Fruit fly (Drosophila melanogaster) whole organism, embryonic: ENCODE measurements around the gene CG31797.
A peak's percentile ranks its signal among the peaks of the same experiment; 100 is the strongest.

Experiments
- Ada2b ChIP-seq: fragments of 200-800 bp; sonication (Bioruptor generic); IDR thresholded peaks from 2 replicates; pipeline ENCODE4 v1.3.6; 2022; ENCODE audit warnings: missing biosample characterization, missing genetic modification characterization
- Atf3 ChIP-seq: fragments of 200-800 bp; sonication (Bioruptor generic); optimal IDR thresholded peaks from 3 replicates; lab custom pipeline; 2016; ENCODE audit warnings: missing biosample characterization, missing genetic modification characterization
- CG10274 ChIP-seq: fragments of 200-800 bp; sonication (Bioruptor generic); optimal IDR thresholded peaks from 3 replicates; lab custom pipeline; 2017; ENCODE audit warnings: missing biosample characterization, mild to moderate bottlenecking, missing genetic modification characterization
- CG11398 ChIP-seq: fragments of 200-800 bp; sonication (Bioruptor generic); optimal IDR thresholded peaks from 2 replicates; lab custom pipeline; 2016; ENCODE audit warnings: missing biosample characterization, missing genetic modification characterization
- CG12942 ChIP-seq: fragments of 200-800 bp; sonication (Bioruptor generic); optimal IDR thresholded peaks from 3 replicates; lab custom pipeline; 2016; ENCODE audit warnings: missing biosample characterization, missing genetic modification characterization
- CG1603 ChIP-seq: fragments of 200-800 bp; sonication (Bioruptor generic); optimal IDR thresholded peaks from 2 replicates; lab custom pipeline; 2019; ENCODE audit warnings: missing biosample characterization, mild to moderate bottlenecking, missing genetic modification characterization, moderate library complexity
- CG18476 ChIP-seq: fragments of 200-800 bp; sonication (Bioruptor generic); optimal IDR thresholded peaks from 2 replicates; lab custom pipeline; 2016; ENCODE audit warnings: missing biosample characterization, mild to moderate bottlenecking, missing genetic modification characterization
- CG18619 ChIP-seq: fragments of 200-800 bp; sonication (Bioruptor generic); optimal IDR thresholded peaks from 3 replicates; lab custom pipeline; 2017; ENCODE audit warnings: missing biosample characterization, mild to moderate bottlenecking, missing genetic modification characterization
- CG2120 ChIP-seq: fragments of 200-800 bp; sonication (Bioruptor generic); optimal IDR thresholded peaks from 3 replicates; lab custom pipeline; 2016; ENCODE audit warnings: missing biosample characterization, missing genetic modification characterization
- CG32532 ChIP-seq: fragments of 200-800 bp; sonication (Bioruptor generic); IDR thresholded peaks from 2 replicates; pipeline ENCODE4 v1.3.6; 2022; ENCODE audit warnings: missing biosample characterization, missing genetic modification characterization
- CG33557 ChIP-seq: fragments of 200-800 bp; sonication (Bioruptor generic); optimal IDR thresholded peaks from 2 replicates; lab custom pipeline; 2019; ENCODE audit warnings: missing biosample characterization, mild to moderate bottlenecking, missing genetic modification characterization, moderate library complexity
- CG34224 ChIP-seq: fragments of 200-800 bp; sonication (Bioruptor generic); IDR thresholded peaks from 3 replicates; pipeline ENCODE4 v1.3.6; 2022; ENCODE audit warnings: missing biosample characterization, missing genetic modification characterization; ENCODE audit not compliant: partially characterized antibody
- CG4404 ChIP-seq: fragments of 200-800 bp; sonication (Bioruptor generic); IDR thresholded peaks from 2 replicates; pipeline ENCODE4 v1.3.6; 2022; ENCODE audit warnings: missing biosample characterization, missing genetic modification characterization
- CG6254 ChIP-seq: fragments of 200-800 bp; sonication (Bioruptor generic); optimal IDR thresholded peaks from 3 replicates; lab custom pipeline; 2017; ENCODE audit warnings: mild to moderate bottlenecking, missing biosample characterization, missing genetic modification reagents, missing genetic modification characterization
- CoRest ChIP-seq: fragments of 200-800 bp; sonication (Bioruptor generic); optimal IDR thresholded peaks from 3 replicates; lab custom pipeline; 2018; ENCODE audit warnings: missing biosample characterization, mild to moderate bottlenecking, missing genetic modification characterization, moderate library complexity
- Deaf1 ChIP-seq: fragments of 200-800 bp; optimal IDR thresholded peaks from 3 replicates; lab custom pipeline; 2019; ENCODE audit warnings: missing biosample characterization, mild to moderate bottlenecking, missing genetic modification characterization, moderate library complexity
- Dek ChIP-seq: fragments of 200-800 bp; sonication (Bioruptor generic); optimal IDR thresholded peaks from 3 replicates; lab custom pipeline; 2019; ENCODE audit warnings: missing biosample characterization, mild to moderate bottlenecking, missing genetic modification characterization, moderate library complexity
- Dip3 ChIP-seq: fragments of 200-800 bp; sonication (Bioruptor generic); optimal IDR thresholded peaks from 3 replicates; lab custom pipeline; 2016; ENCODE audit warnings: missing biosample characterization, missing genetic modification characterization
- E2f2 ChIP-seq: fragments of 200-800 bp; sonication (Bioruptor generic); IDR thresholded peaks from 2 replicates; pipeline ENCODE4 v1.3.6; 2022; ENCODE audit warnings: missing biosample characterization, missing genetic modification characterization
- Elba2 ChIP-seq: fragments of 200-800 bp; sonication (Bioruptor generic); optimal IDR thresholded peaks from 3 replicates; lab custom pipeline; 2016; ENCODE audit warnings: missing biosample characterization, missing genetic modification characterization
- Ets65A ChIP-seq: fragments of 200-800 bp; sonication (Bioruptor generic); peaks from one replicate; lab custom pipeline; 2016; ENCODE audit warnings: missing biosample characterization, missing genetic modification characterization
- Hey ChIP-seq: fragments of 200-800 bp; sonication (Bioruptor generic); optimal IDR thresholded peaks from 3 replicates; lab custom pipeline; 2018; ENCODE audit warnings: missing biosample characterization, mild to moderate bottlenecking, missing genetic modification characterization
- Hmr ChIP-seq: fragments of 200-800 bp; sonication (Bioruptor generic); optimal IDR thresholded peaks from 3 replicates; lab custom pipeline; 2017; ENCODE audit warnings: mild to moderate bottlenecking, missing biosample characterization, missing genetic modification reagents, missing genetic modification characterization
- Jarid2 ChIP-seq: fragments of 200-800 bp; sonication (Bioruptor generic); optimal IDR thresholded peaks from 3 replicates; lab custom pipeline; 2017; ENCODE audit warnings: mild to moderate bottlenecking, missing biosample characterization, missing genetic modification reagents, missing genetic modification characterization
- Lim3 ChIP-seq: fragments of 200-800 bp; sonication (Bioruptor generic); IDR thresholded peaks from 2 replicates; pipeline ENCODE4 v1.3.6; 2022; ENCODE audit warnings: missing biosample characterization, missing genetic modification characterization
- Lpt ChIP-seq: fragments of >200 bp; optimal IDR thresholded peaks from 2 replicates; lab custom pipeline; 2018; ENCODE audit warnings: missing biosample characterization, missing genetic modification characterization
- Med ChIP-seq: fragments of 200-800 bp; sonication (Bioruptor generic); peaks from one replicate; lab custom pipeline; 2016; ENCODE audit warnings: missing biosample characterization, missing genetic modification characterization, mild to moderate bottlenecking, inconsistent platforms, moderate library complexity
- Opbp ChIP-seq: fragments of 200-800 bp; sonication (Bioruptor generic); IDR thresholded peaks from 3 replicates; pipeline ENCODE4 v1.3.6; 2022; ENCODE audit warnings: missing biosample characterization, missing genetic modification characterization; ENCODE audit not compliant: partially characterized antibody
- Poxn ChIP-seq: fragments of 200-800 bp; sonication (Bioruptor generic); IDR thresholded peaks from 2 replicates; pipeline ENCODE4 v1.3.6; 2022; ENCODE audit warnings: missing biosample characterization, missing genetic modification characterization
- Stat92E ChIP-seq, 3 experiments: fragments of >200 bp in 2 of 3; fragments of 200-800 bp in 1 of 3; sonication (Bioruptor generic) in 1 of 3; optimal IDR thresholded peaks; 2 replicates each; lab custom pipeline; 2017 to 2019; ENCODE audit warnings: missing biosample characterization in 3 of 3, missing genetic modification characterization in 3 of 3, mild to moderate bottlenecking in 1 of 3, moderate library complexity in 1 of 3
- Taf1 ChIP-seq: fragments of 200-800 bp; sonication (Bioruptor generic); IDR thresholded peaks from 2 replicates; pipeline ENCODE4 v1.3.6; 2022; ENCODE audit warnings: missing biosample characterization, missing genetic modification characterization
- ab ChIP-seq: fragments of 200-800 bp; sonication (Bioruptor generic); optimal IDR thresholded peaks from 2 replicates; lab custom pipeline; 2016; ENCODE audit warnings: missing biosample characterization, missing genetic modification characterization
- ash1 ChIP-seq: fragments of 200-800 bp; sonication (Bioruptor generic); optimal IDR thresholded peaks from 2 replicates; lab custom pipeline; 2018; ENCODE audit warnings: missing biosample characterization, mild to moderate bottlenecking, missing genetic modification characterization
- crp ChIP-seq, 2 experiments: fragments of 200-800 bp; sonication (Bioruptor generic); optimal IDR thresholded peaks; 2 replicates in 1 of 2; 3 replicates in 1 of 2; lab custom pipeline; 2017; ENCODE audit warnings: missing biosample characterization in 2 of 2, missing genetic modification characterization in 2 of 2, mild to moderate bottlenecking in 1 of 2, moderate library complexity in 1 of 2
- da ChIP-seq: fragments of 200-800 bp; sonication (Bioruptor generic); optimal IDR thresholded peaks from 2 replicates; lab custom pipeline; 2016; ENCODE audit warnings: missing biosample characterization, missing genetic modification characterization
- disco-r ChIP-seq: fragments of 200-800 bp; sonication (Bioruptor generic); optimal IDR thresholded peaks from 2 replicates; lab custom pipeline; 2016; ENCODE audit warnings: missing biosample characterization, missing genetic modification characterization
- en ChIP-seq: fragments of 200-800 bp; sonication (Bioruptor generic); optimal IDR thresholded peaks from 2 replicates; lab custom pipeline; 2016; ENCODE audit warnings: missing biosample characterization, missing genetic modification characterization
- gcm ChIP-seq: fragments of 200-800 bp; sonication (Bioruptor generic); optimal IDR thresholded peaks from 2 replicates; lab custom pipeline; 2019; ENCODE audit warnings: missing biosample characterization, mild to moderate bottlenecking, missing genetic modification characterization, moderate library complexity
- hth ChIP-seq: fragments of >200 bp; optimal IDR thresholded peaks from 2 replicates; lab custom pipeline; 2017; ENCODE audit warnings: inconsistent platforms
- lmd ChIP-seq: fragments of 200-800 bp; sonication (Bioruptor generic); IDR thresholded peaks from 2 replicates; pipeline ENCODE4 v1.3.6; 2022; ENCODE audit warnings: missing biosample characterization, missing genetic modification characterization
- mld ChIP-seq: fragments of 200-800 bp; sonication (Bioruptor generic); IDR thresholded peaks from 3 replicates; pipeline ENCODE4 v1.3.6; 2022; ENCODE audit warnings: missing biosample characterization, missing genetic modification characterization; ENCODE audit not compliant: partially characterized antibody
- schlank ChIP-seq: fragments of 200-800 bp; sonication (Bioruptor generic); optimal IDR thresholded peaks from 2 replicates; lab custom pipeline; 2018; ENCODE audit warnings: missing biosample characterization, mild to moderate bottlenecking, missing genetic modification characterization
- slp2 ChIP-seq: fragments of 200-800 bp; sonication (Bioruptor generic); optimal IDR thresholded peaks from 2 replicates; lab custom pipeline; 2016; ENCODE audit warnings: missing biosample characterization, missing genetic modification characterization
- sob ChIP-seq: fragments of 200-800 bp; sonication (Bioruptor generic); IDR thresholded peaks from 2 replicates; pipeline ENCODE4 v1.3.6; 2022; ENCODE audit warnings: missing biosample characterization, missing genetic modification characterization
- trh ChIP-seq: fragments of 200-800 bp; sonication (Bioruptor generic); optimal IDR thresholded peaks from 2 replicates; lab custom pipeline; 2016; ENCODE audit warnings: missing biosample characterization, missing genetic modification characterization
- unpg ChIP-seq: fragments of 200-800 bp; sonication (Bioruptor generic); optimal IDR thresholded peaks from 3 replicates; lab custom pipeline; 2018; ENCODE audit warnings: missing biosample characterization, mild to moderate bottlenecking, missing genetic modification characterization, moderate library complexity
- wor ChIP-seq: fragments of 200-800 bp; sonication (Bioruptor generic); IDR thresholded peaks from 2 replicates; pipeline ENCODE4 v1.3.6; 2022; ENCODE audit warnings: missing biosample characterization, missing genetic modification characterization
- zen2 ChIP-seq: fragments of 200-800 bp; sonication (Bioruptor generic); IDR thresholded peaks from 3 replicates; pipeline ENCODE4 v1.3.6; 2022; ENCODE audit warnings: missing biosample characterization, missing genetic modification characterization; ENCODE audit not compliant: partially characterized antibody
- zf30C ChIP-seq: fragments of 200-800 bp; sonication (Bioruptor generic); optimal IDR thresholded peaks from 3 replicates; lab custom pipeline; 2018; ENCODE audit warnings: missing biosample characterization, mild to moderate bottlenecking, missing genetic modification characterization

Gene CG31797

dm6 chr2L:19225984-19226914 lies 35.8 kb downstream of the CG31797 start (continued):
- TF ChIP-seq sob (GFP tag; lab: Robert Waterston, UW), result peak; percentile 62; the same call in 1 of the 2 replicates
- TF ChIP-seq Lim3, result no peak
- peak; percentile 45 for TF ChIP-seq CG11398
- peak; percentile 61 for TF ChIP-seq Atf3 (GFP tag; lab: Kevin White, UChicago)
- TF ChIP-seq Opbp (GFP tag; lab: Robert Waterston, UW), result no peak
- TF ChIP-seq lmd, result peak; percentile 82
- peak; percentile 93 for TF ChIP-seq Med (GFP tag; lab: Kevin White, UChicago)
- TF ChIP-seq Taf1 (GFP tag; lab: Robert Waterston, UW), result no peak
- peak; percentile 1 for TF ChIP-seq Dek (tag; lab: Kevin White, UChicago)
- TF ChIP-seq CG2120 (GFP tag; lab: Kevin White, UChicago), result no peak
- TF ChIP-seq E2f2 (GFP tag; lab: Robert Waterston, UW), result peak; percentile 50
- TF ChIP-seq Ets65A (GFP tag; lab: Kevin White, UChicago), result peak; percentile 95
- TF ChIP-seq ab, result peak; percentile 6
- no peak for TF ChIP-seq CG10274 (GFP tag; lab: Kevin White, UChicago)
- peak; percentile 77 for TF ChIP-seq CoRest
- no peak for TF ChIP-seq Lpt (GFP tag; lab: Kevin White, UChicago)
- no peak for TF ChIP-seq schlank (tag; lab: Kevin White, UChicago)
- peak; percentile 78 for TF ChIP-seq wor
- peak; percentile 59 for TF ChIP-seq trh
- TF ChIP-seq CG18476 (GFP tag; lab: Kevin White, UChicago), result peak; percentile 60
- peak; percentile 50 for TF ChIP-seq disco-r (GFP tag; lab: Kevin White, UChicago)
- TF ChIP-seq Stat92E (GFP tag; optimal IDR thresholded peaks at IDR 0.05; lab: Kevin White, UChicago), result peak in 1 of 3 experiments; percentile 71
- peak; percentile 64 for TF ChIP-seq Deaf1
- no peak for TF ChIP-seq CG34224 (GFP tag; lab: Robert Waterston, UW)
- TF ChIP-seq CG18619, result peak; percentile 47
- TF ChIP-seq Hey (tag; lab: Kevin White, UChicago), result no peak
- no peak for TF ChIP-seq Elba2 (GFP tag; lab: Kevin White, UChicago)
- TF ChIP-seq slp2 (GFP tag; lab: Kevin White, UChicago), result peak; percentile 49
- peak; percentile 77 for TF ChIP-seq en (GFP tag; lab: Kevin White, UChicago)
- TF ChIP-seq ash1, result no peak
- peak; percentile 87 for TF ChIP-seq CG4404 (GFP tag; lab: Robert Waterston, UW)
- TF ChIP-seq Dip3, result no peak
- no peak for TF ChIP-seq da (GFP tag; lab: Kevin White, UChicago)
- peak; percentile 86 for TF ChIP-seq unpg
- TF ChIP-seq CG32532 (GFP tag; lab: Robert Waterston, UW), result no peak
- TF ChIP-seq CG12942 (GFP tag; lab: Kevin White, UChicago), result peak; percentile 74
- TF ChIP-seq crp (GFP tag; optimal IDR thresholded peaks at IDR 0.05; lab: Kevin White, UChicago), result peak in 1 of 2 experiments; percentile 18
- TF ChIP-seq Jarid2 (GFP tag; lab: Kevin White, UChicago), result peak; percentile 20
- TF ChIP-seq Poxn (GFP tag; lab: Robert Waterston, UW), result no peak
- TF ChIP-seq CG6254 (GFP tag; lab: Kevin White, UChicago), result peak; percentile 77
- peak; percentile 13 for TF ChIP-seq Hmr
- peak; percentile 93 for TF ChIP-seq CG1603 (tag; lab: Kevin White, UChicago)
- TF ChIP-seq gcm (GFP tag; lab: Kevin White, UChicago), result peak; percentile 77
- no peak for TF ChIP-seq mld (GFP tag; lab: Robert Waterston, UW)
- no peak for TF ChIP-seq hth (lab: Kevin White, UChicago)
- no peak for TF ChIP-seq zen2 (GFP tag; lab: Robert Waterston, UW)
- TF ChIP-seq zf30C (GFP tag; lab: Kevin White, UChicago), result no peak
- TF ChIP-seq Ada2b, result peak; percentile 60
- peak; percentile 68 for TF ChIP-seq CG33557 (GFP tag; lab: Kevin White, UChicago)
